Fruit fly (Drosophila melanogaster) whole organism: ENCODE data around the gene Jon99Fi.

Experiments
- CG8478 ChIP-seq: fragments of >200 bp; optimal IDR thresholded peaks from 2 replicates; lab custom pipeline; 2018; ENCODE audit warnings: inconsistent platforms
- EcR ChIP-seq, 2 experiments: fragments of >200 bp; optimal IDR thresholded peaks; 2 replicates each; lab custom pipeline; 2017; ENCODE audit warnings: missing biosample characterization in 2 of 2, missing genetic modification characterization in 2 of 2, missing genetic modification reagents in 2 of 2
- pan ChIP-seq: fragments of >200 bp; optimal IDR thresholded peaks from 2 replicates; lab custom pipeline; 2017
- psq ChIP-seq: fragments of >200 bp; optimal IDR thresholded peaks from 2 replicates; lab custom pipeline; 2017
- usp ChIP-seq: fragments of >200 bp; optimal IDR thresholded peaks from 2 replicates; lab custom pipeline; 2017; ENCODE audit warnings: missing biosample characterization, missing genetic modification characterization, mixed read lengths

DNA sequence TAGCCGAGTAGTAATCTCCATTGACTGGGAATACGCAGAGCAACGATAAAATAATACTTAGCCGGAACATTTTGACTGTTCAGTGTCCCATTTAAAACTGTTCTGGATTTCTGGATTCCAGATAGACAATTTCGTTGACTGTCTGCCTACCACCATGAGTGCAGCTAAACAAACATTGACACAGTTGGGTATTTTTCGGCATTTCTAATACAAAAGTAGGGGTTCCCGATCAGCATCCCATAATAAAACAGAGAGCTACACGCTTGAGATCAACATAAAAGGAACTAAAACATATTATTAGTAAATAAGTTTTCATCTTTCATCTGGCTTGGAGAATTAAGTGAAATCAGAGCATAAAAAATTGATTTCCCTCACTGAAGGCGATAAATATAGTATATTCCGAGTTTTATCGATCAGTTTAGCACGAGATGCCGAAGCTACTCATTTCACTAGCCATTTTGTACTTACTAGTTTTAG is 16.8 kb downstream of the Jon99Fi start, which contains the start of the genes PH4alphaSG1 and CG15539:
- TF ChIP-seq psq (lab: Kevin White, UChicago) (no peak), CG8478 (lab: Kevin White, UChicago) (no peak), usp (GFP tag; lab: Kevin White, UChicago) (no peak), EcR (GFP tag; optimal IDR thresholded peaks at IDR 0.05; lab: Kevin White, UChicago) (no peak), pan (lab: Kevin White, UChicago) (no peak)
